Worm (Caenorhabditis elegans): ENCODE results near the gene F10E7.6.

DNA sequence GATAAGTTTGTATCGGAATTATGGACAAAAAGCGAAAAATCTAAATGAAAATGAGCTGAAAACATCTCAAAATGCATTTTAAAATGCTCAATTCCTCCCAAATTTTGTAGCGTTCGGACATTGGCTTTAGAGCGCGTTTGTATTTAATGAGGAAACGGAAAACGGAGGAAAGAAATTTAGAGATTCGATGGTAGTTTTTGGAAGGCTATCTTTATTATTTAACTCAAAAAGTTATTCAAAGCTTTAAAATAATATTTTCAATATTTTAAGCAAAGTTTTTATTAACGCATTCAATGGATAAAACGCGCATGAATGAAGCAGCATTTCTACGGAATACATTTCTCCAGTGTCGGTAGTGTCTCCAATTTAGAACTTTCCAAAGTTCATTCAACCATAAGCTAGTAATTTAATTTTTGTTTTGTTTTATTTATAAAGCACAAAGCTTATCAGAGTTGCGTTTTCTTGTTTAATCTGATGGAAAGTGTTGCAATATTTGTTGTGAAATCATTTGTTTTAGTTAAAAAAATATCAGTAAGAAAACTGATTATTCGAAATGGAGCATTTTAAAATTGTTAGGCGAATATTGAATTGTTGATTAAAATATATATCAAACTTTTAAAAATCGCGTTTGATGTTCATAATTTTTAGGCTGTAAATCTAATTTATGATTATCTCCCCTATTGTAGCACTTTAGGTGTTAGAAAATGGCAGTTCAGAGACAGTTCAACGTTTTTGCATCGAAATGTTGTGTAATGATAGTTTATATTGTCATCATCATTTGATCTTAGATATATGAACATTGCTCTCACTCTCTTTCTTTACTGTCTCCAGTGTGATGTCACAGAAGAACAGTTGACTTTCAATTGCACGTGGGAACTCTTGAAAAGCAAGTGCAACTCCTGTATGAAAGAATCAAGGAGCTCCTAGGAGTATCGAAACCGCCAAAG, 40.0 kb upstream of the F10E7.6 start:
- TF ChIP-seq sem-4 (tag; optimal IDR thresholded peaks at IDR 0.05) (no peak), mab-5 (tag; optimal IDR thresholded peaks at IDR 0.05) (no peak), ceh-16 (tag; optimal IDR thresholded peaks at IDR 0.05) (no peak), ztf-11 (tag; optimal IDR thresholded peaks at IDR 0.05) (no peak), mbf-1 (tag; optimal IDR thresholded peaks at IDR 0.05) (no peak), fos-1 (tag; optimal IDR thresholded peaks at IDR 0.05) (peak; percentile 24), ztf-4 (tag; optimal IDR thresholded peaks at IDR 0.05) (peak; percentile 2), dmd-4 (tag; optimal IDR thresholded peaks at IDR 0.05) (no peak), nhr-237 (tag; optimal IDR thresholded peaks at IDR 0.05) (no peak), elt-3 (tag; optimal IDR thresholded peaks at IDR 0.05) (no peak), ceh-82 (tag; optimal IDR thresholded peaks at IDR 0.05) (no peak)

Measured in whole organism, L2 larva.